Worm (Caenorhabditis elegans): ENCODE results near the gene F21C10.9.

DNA sequence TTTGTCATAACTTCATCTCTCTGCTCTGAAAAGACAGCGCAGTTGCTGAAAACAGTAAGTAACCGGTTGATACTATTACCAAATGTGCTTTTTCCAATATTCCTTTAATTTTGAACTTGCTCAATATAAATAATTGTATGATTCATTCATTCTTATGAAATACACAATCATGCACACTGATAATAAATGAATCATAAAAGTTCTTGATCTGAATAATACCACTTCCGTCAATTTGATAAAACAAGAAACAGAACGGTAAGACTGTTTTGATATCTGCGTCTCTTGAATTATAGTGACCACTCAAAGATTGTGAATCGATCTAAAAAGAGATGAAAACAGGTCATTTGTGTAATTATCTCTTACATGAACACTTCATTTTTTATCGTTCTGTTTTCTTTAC, 27.8 kb upstream of the F21C10.9 start, which contains the start of gene F21C10.4:
- TF ChIP-seq cog-1 (tag; optimal IDR thresholded peaks at IDR 0.05) (no peak), ztf-29 (GFP tag; IDR thresholded peaks at IDR 0.05) (no peak)

Measured in whole organism, midembryonic.